Fruit fly (Drosophila melanogaster) whole organism, embryonic: ENCODE results near the gene Prosbeta2.

Experiments used
- Aef1 ChIP-seq: fragments of 200-800 bp; sonication (Bioruptor generic); IDR thresholded peaks from 3 replicates; pipeline ENCODE4 v1.3.6; 2022; ENCODE audit warnings: missing biosample characterization, missing genetic modification characterization
- BtbVII ChIP-seq: fragments of 200-800 bp; sonication (Bioruptor generic); optimal IDR thresholded peaks from 3 replicates; lab custom pipeline; 2017; ENCODE audit warnings: missing biosample characterization, mild to moderate bottlenecking, missing genetic modification characterization
- CG11247 ChIP-seq: fragments of 200-800 bp; sonication (Bioruptor generic); IDR thresholded peaks from 2 replicates; pipeline ENCODE4 v1.3.6; 2022; ENCODE audit warnings: missing biosample characterization, missing genetic modification characterization
- CG11696 ChIP-seq: fragments of 200-800 bp; sonication (Bioruptor generic); IDR thresholded peaks from 2 replicates; pipeline ENCODE4 v1.3.6; 2022; ENCODE audit warnings: missing biosample characterization, missing genetic modification characterization
- CG11723 ChIP-seq: fragments of 200-800 bp; sonication (Bioruptor generic); optimal IDR thresholded peaks from 2 replicates; lab custom pipeline; 2017; ENCODE audit warnings: missing biosample characterization, mild to moderate bottlenecking, missing genetic modification characterization
- CG12071 ChIP-seq: fragments of 200-800 bp; sonication (Bioruptor generic); optimal IDR thresholded peaks from 3 replicates; lab custom pipeline; 2018; ENCODE audit warnings: missing biosample characterization, mild to moderate bottlenecking, missing genetic modification characterization
- CG12659 ChIP-seq: fragments of 200-800 bp; sonication (Bioruptor generic); optimal IDR thresholded peaks from 3 replicates; lab custom pipeline; 2017; ENCODE audit warnings: mild to moderate bottlenecking, missing biosample characterization, missing genetic modification reagents, missing genetic modification characterization
- CG15514 ChIP-seq: fragments of 200-800 bp; sonication (Bioruptor generic); optimal IDR thresholded peaks from 3 replicates; lab custom pipeline; 2017; ENCODE audit warnings: missing biosample characterization, missing genetic modification characterization, mild to moderate bottlenecking, moderate library complexity, missing genetic modification reagents
- CG16813 ChIP-seq: fragments of 200-800 bp; sonication (Bioruptor generic); IDR thresholded peaks from 3 replicates; pipeline ENCODE4 v1.3.6; 2022; ENCODE audit warnings: missing biosample characterization, missing genetic modification characterization; ENCODE audit not compliant: partially characterized antibody
- CG17612 ChIP-seq: fragments of 200-800 bp; sonication (Bioruptor generic); IDR thresholded peaks from 2 replicates; pipeline ENCODE4 v1.3.6; 2022; ENCODE audit warnings: missing biosample characterization, missing genetic modification characterization
- CG30431 ChIP-seq: fragments of 200-800 bp; sonication (Bioruptor generic); optimal IDR thresholded peaks from 2 replicates; lab custom pipeline; 2017; ENCODE audit warnings: missing biosample characterization, missing genetic modification characterization
- CG32772 ChIP-seq: fragments of 200-800 bp; sonication (Bioruptor generic); IDR thresholded peaks from 2 replicates; pipeline ENCODE4 v1.3.6; 2022; ENCODE audit warnings: missing biosample characterization, missing genetic modification characterization
- CG33213 ChIP-seq: fragments of 200-800 bp; sonication (Bioruptor generic); optimal IDR thresholded peaks from 3 replicates; lab custom pipeline; 2016; ENCODE audit warnings: missing biosample characterization, missing genetic modification characterization
- CG7357 ChIP-seq: fragments of 200-800 bp; sonication (Bioruptor generic); IDR thresholded peaks from 3 replicates; pipeline ENCODE4 v1.3.6; 2022; ENCODE audit warnings: missing biosample characterization, missing genetic modification characterization
- CG7963 ChIP-seq: fragments of 200-800 bp; sonication (Bioruptor generic); IDR thresholded peaks from 3 replicates; pipeline ENCODE4 v1.3.6; 2022; ENCODE audit warnings: missing biosample characterization, missing genetic modification characterization; ENCODE audit not compliant: partially characterized antibody
- CG9727 ChIP-seq: fragments of 200-800 bp; sonication (Bioruptor generic); optimal IDR thresholded peaks from 3 replicates; lab custom pipeline; 2017; ENCODE audit warnings: missing biosample characterization, mild to moderate bottlenecking, missing genetic modification characterization
- CHES-1-like ChIP-seq: fragments of 200-800 bp; sonication (Bioruptor generic); optimal IDR thresholded peaks from 2 replicates; lab custom pipeline; 2016; ENCODE audit warnings: missing biosample characterization, missing genetic modification characterization
- Deaf1 ChIP-seq: fragments of 200-800 bp; optimal IDR thresholded peaks from 3 replicates; lab custom pipeline; 2019; ENCODE audit warnings: missing biosample characterization, mild to moderate bottlenecking, missing genetic modification characterization, moderate library complexity
- E2f1 ChIP-seq: fragments of 200-800 bp; sonication (Bioruptor generic); IDR thresholded peaks from 2 replicates; pipeline ENCODE4 v1.3.6; 2022; ENCODE audit warnings: missing biosample characterization, missing genetic modification characterization
- Elba2 ChIP-seq: fragments of 200-800 bp; sonication (Bioruptor generic); optimal IDR thresholded peaks from 3 replicates; lab custom pipeline; 2016; ENCODE audit warnings: missing biosample characterization, missing genetic modification characterization
- Fer1 ChIP-seq: fragments of 200-800 bp; sonication (Bioruptor generic); optimal IDR thresholded peaks from 2 replicates; lab custom pipeline; 2017; ENCODE audit warnings: missing biosample characterization, mild to moderate bottlenecking, missing genetic modification characterization
- H2.0 ChIP-seq: fragments of 200-800 bp; sonication (Bioruptor generic); IDR thresholded peaks from 2 replicates; pipeline ENCODE4 v1.3.6; 2022; ENCODE audit warnings: missing biosample characterization, missing genetic modification characterization
- Hand ChIP-seq: fragments of 200-800 bp; sonication (Bioruptor generic); optimal IDR thresholded peaks from 2 replicates; lab custom pipeline; 2017; ENCODE audit warnings: mild to moderate bottlenecking, missing biosample characterization, missing genetic modification reagents, missing genetic modification characterization
- Mrtf ChIP-seq: fragments of 200-800 bp; sonication (Bioruptor generic); IDR thresholded peaks from 3 replicates; pipeline ENCODE4 v1.3.6; 2022; ENCODE audit warnings: missing biosample characterization, missing genetic modification characterization
- NC2α ChIP-seq: fragments of 200-800 bp; sonication (Bioruptor generic); optimal IDR thresholded peaks from 2 replicates; lab custom pipeline; 2016; ENCODE audit warnings: missing biosample characterization, missing genetic modification characterization
- Pdp1 ChIP-seq, 2 experiments: fragments of 200-800 bp; sonication (Bioruptor generic); optimal IDR thresholded peaks; 3 replicates each; lab custom pipeline; 2016; ENCODE audit warnings: missing biosample characterization in 2 of 2, missing genetic modification characterization in 2 of 2, mild to moderate bottlenecking in 1 of 2, moderate library complexity in 1 of 2
- Sox100B ChIP-seq: fragments of 200-800 bp; sonication (Bioruptor generic); optimal IDR thresholded peaks from 3 replicates; lab custom pipeline; 2018; ENCODE audit warnings: missing biosample characterization, mild to moderate bottlenecking, missing genetic modification characterization
- Usf ChIP-seq: fragments of 200-800 bp; sonication (Bioruptor generic); optimal IDR thresholded peaks from 2 replicates; lab custom pipeline; 2017; ENCODE audit warnings: missing genotype, missing biosample characterization, missing genetic modification characterization
- Vsx1 ChIP-seq: fragments of 200-800 bp; sonication (Bioruptor generic); optimal IDR thresholded peaks from 2 replicates; lab custom pipeline; 2017; ENCODE audit warnings: missing biosample characterization, mild to moderate bottlenecking, missing genetic modification characterization, missing genetic modification reagents
- ac ChIP-seq: fragments of 200-800 bp; sonication (Bioruptor generic); optimal IDR thresholded peaks from 3 replicates; lab custom pipeline; 2017; ENCODE audit warnings: missing biosample characterization, mild to moderate bottlenecking, missing genetic modification characterization
- bab2 ChIP-seq: fragments of 200-800 bp; sonication (Bioruptor generic); optimal IDR thresholded peaks from 2 replicates; lab custom pipeline; 2016; ENCODE audit warnings: missing biosample characterization, missing genetic modification characterization
- da ChIP-seq: fragments of 200-800 bp; sonication (Bioruptor generic); optimal IDR thresholded peaks from 2 replicates; lab custom pipeline; 2016; ENCODE audit warnings: missing biosample characterization, missing genetic modification characterization
- dan ChIP-seq: fragments of 200-800 bp; sonication (Bioruptor generic); IDR thresholded peaks from 2 replicates; pipeline ENCODE4 v1.3.6; 2022; ENCODE audit warnings: missing biosample characterization, missing genetic modification characterization
- dysf ChIP-seq: fragments of 200-800 bp; sonication (Bioruptor generic); IDR thresholded peaks from 3 replicates; pipeline ENCODE4 v1.3.6; 2022; ENCODE audit warnings: missing biosample characterization, missing genetic modification characterization
- fd96Cb ChIP-seq: fragments of 200-800 bp; sonication (Bioruptor generic); optimal IDR thresholded peaks from 2 replicates; lab custom pipeline; 2018; ENCODE audit warnings: missing biosample characterization, mild to moderate bottlenecking, missing genetic modification characterization, moderate library complexity
- gem ChIP-seq: fragments of 200-800 bp; sonication (Bioruptor generic); optimal IDR thresholded peaks from 2 replicates; lab custom pipeline; 2019; ENCODE audit warnings: missing biosample characterization, mild to moderate bottlenecking, missing genetic modification characterization, moderate library complexity
- gsb ChIP-seq: fragments of 200-800 bp; sonication (Bioruptor generic); IDR thresholded peaks from 2 replicates; pipeline ENCODE4 v1.3.6; 2022; ENCODE audit warnings: missing biosample characterization, missing genetic modification characterization
- h ChIP-seq: fragments of >200 bp; optimal IDR thresholded peaks from 2 replicates; lab custom pipeline; 2017
- ind ChIP-seq: fragments of 200-800 bp; sonication (Bioruptor generic); optimal IDR thresholded peaks from 3 replicates; lab custom pipeline; 2016; ENCODE audit warnings: missing biosample characterization, missing genetic modification characterization
- lov ChIP-seq, 2 experiments: fragments of 200-800 bp in 1 of 2; fragments of >200 bp in 1 of 2; sonication (Bioruptor generic) in 1 of 2; IDR thresholded peaks in 1 of 2; optimal IDR thresholded peaks in 1 of 2; 2 replicates in 1 of 2; 3 replicates in 1 of 2; pipeline versions ENCODE4 v1.3.6 to Lab custom; 2017 to 2022; ENCODE audit warnings: missing biosample characterization in 1 of 2, missing genetic modification characterization in 1 of 2
- peb ChIP-seq: fragments of 200-800 bp; sonication (Bioruptor generic); IDR thresholded peaks from 2 replicates; pipeline ENCODE4 v1.3.6; 2022; ENCODE audit warnings: missing biosample characterization, missing genetic modification characterization
- pnt ChIP-seq: fragments of 200-800 bp; sonication (Bioruptor generic); optimal IDR thresholded peaks from 3 replicates; lab custom pipeline; 2016; ENCODE audit warnings: missing biosample characterization, missing genetic modification characterization
- pum ChIP-seq: fragments of 200-800 bp; sonication (Bioruptor generic); optimal IDR thresholded peaks from 2 replicates; lab custom pipeline; 2016; ENCODE audit warnings: missing biosample characterization, missing genetic modification characterization
- repo ChIP-seq: fragments of 200-800 bp; sonication (Bioruptor generic); optimal IDR thresholded peaks from 2 replicates; lab custom pipeline; 2016; ENCODE audit warnings: missing biosample characterization, missing genetic modification characterization
- so ChIP-seq: fragments of 200-800 bp; sonication (Bioruptor generic); IDR thresholded peaks from 3 replicates; pipeline ENCODE4 v1.3.6; 2022; ENCODE audit warnings: missing biosample characterization, missing genetic modification characterization
- tup ChIP-seq: fragments of 200-800 bp; sonication (Bioruptor generic); optimal IDR thresholded peaks from 2 replicates; lab custom pipeline; 2016; ENCODE audit warnings: missing biosample characterization, mild to moderate bottlenecking, missing genetic modification characterization, moderate library complexity
- unpg ChIP-seq: fragments of 200-800 bp; sonication (Bioruptor generic); optimal IDR thresholded peaks from 3 replicates; lab custom pipeline; 2018; ENCODE audit warnings: missing biosample characterization, mild to moderate bottlenecking, missing genetic modification characterization, moderate library complexity
- vnd ChIP-seq: fragments of 200-800 bp; sonication (Bioruptor generic); IDR thresholded peaks from 3 replicates; pipeline ENCODE4 v1.3.6; 2022; ENCODE audit warnings: missing biosample characterization, missing genetic modification characterization; ENCODE audit not compliant: partially characterized antibody
- yki ChIP-seq: fragments of >200 bp; optimal IDR thresholded peaks from 3 replicates; lab custom pipeline; 2018

Gene Prosbeta2

DNA sequence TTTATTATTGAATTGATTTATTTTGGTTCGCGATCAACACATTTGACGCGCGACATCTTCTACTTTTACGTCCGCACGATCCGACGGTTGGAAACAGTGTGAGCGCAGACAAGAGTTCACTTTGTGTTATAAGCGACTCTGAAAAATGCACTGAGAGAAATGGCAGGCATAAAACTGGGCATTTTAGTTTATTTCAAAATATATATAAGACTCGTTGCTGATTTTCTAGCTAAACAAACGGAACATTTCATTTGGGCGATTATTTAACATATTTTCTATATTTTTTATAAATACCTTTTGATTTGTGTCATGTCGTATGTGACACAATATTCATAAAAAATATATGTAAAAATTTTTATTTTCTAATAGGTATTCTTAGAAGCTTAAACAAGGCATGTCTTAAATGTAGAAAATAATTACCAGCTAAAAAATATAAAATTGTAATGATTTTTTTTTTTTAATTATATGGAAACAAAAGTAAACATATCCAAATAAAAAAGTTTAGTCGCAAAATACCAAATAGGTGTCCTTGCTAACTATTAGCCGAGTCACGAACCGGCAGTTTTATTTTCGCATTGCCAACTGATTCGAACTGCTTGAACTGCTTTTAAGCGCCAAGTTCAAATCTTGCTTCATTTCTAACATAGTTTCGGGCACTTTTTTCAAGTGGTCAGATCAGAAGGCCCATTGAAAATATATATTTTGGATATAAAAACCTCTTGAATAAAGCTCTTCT lies 14.4 kb downstream of the Prosbeta2 start, which contains the start of gene Reck (continued):
- no peak for TF ChIP-seq Elba2 (GFP tag; lab: Kevin White, UChicago)
- TF ChIP-seq H2.0 = peak; percentile 59
- peak; percentile 53; the same call in 2 of the 3 replicates for TF ChIP-seq Mrtf (GFP tag; lab: Robert Waterston, UW)
- peak; percentile 90 for TF ChIP-seq gem
- TF ChIP-seq vnd = no peak
- TF ChIP-seq fd96Cb (tag; lab: Kevin White, UChicago) = peak; percentile 88
- TF ChIP-seq pum (GFP tag; lab: Kevin White, UChicago) = peak; percentile 47
- TF ChIP-seq bab2 (GFP tag; lab: Kevin White, UChicago) = peak; percentile 57
- peak; percentile 11 for TF ChIP-seq yki (lab: Kevin White, UChicago)
- TF ChIP-seq CG12659 (GFP tag; lab: Kevin White, UChicago) = peak; percentile 73
- TF ChIP-seq so (GFP tag; lab: Robert Waterston, UW) = no peak; the same call in none of the 3 replicates
- TF ChIP-seq da = no peak
- peak; percentile 60 for TF ChIP-seq Vsx1
- TF ChIP-seq CG7357 (GFP tag; lab: Robert Waterston, UW) = peak; percentile 43; the same call in 1 of the 3 replicates
- peak; percentile 73 for TF ChIP-seq CG11247 (GFP tag; lab: Robert Waterston, UW)
- peak; percentile 91 for TF ChIP-seq unpg (GFP tag; lab: Kevin White, UChicago)
- peak; percentile 6 for TF ChIP-seq repo
- TF ChIP-seq Aef1 (GFP tag; lab: Robert Waterston, UW) = peak; percentile 73
- no peak for TF ChIP-seq CG17612 (GFP tag; lab: Robert Waterston, UW)
- TF ChIP-seq Hand (GFP tag; lab: Kevin White, UChicago) = peak; percentile 42
- peak; percentile 21 for TF ChIP-seq NC2α (GFP tag; lab: Kevin White, UChicago)
- TF ChIP-seq ac (GFP tag; lab: Kevin White, UChicago) = peak; percentile 63
- no peak for TF ChIP-seq Usf (GFP tag; lab: Kevin White, UChicago)
- peak; percentile 89 for TF ChIP-seq Fer1 (GFP tag; lab: Kevin White, UChicago)
- TF ChIP-seq dysf (GFP tag; lab: Robert Waterston, UW) = peak; percentile 79
- peak; percentile 72 for TF ChIP-seq CG12071 (GFP tag; lab: Kevin White, UChicago)
- peak; percentile 87 for TF ChIP-seq CG9727
- TF ChIP-seq dan = no peak
- no peak for TF ChIP-seq h
- no peak for TF ChIP-seq CG7963
- peak; percentile 81 for TF ChIP-seq ind (GFP tag; lab: Kevin White, UChicago)
- TF ChIP-seq CHES-1-like (GFP tag; lab: Kevin White, UChicago) = no peak
- TF ChIP-seq CG11696 (GFP tag; lab: Robert Waterston, UW) = peak; percentile 61
- TF ChIP-seq E2f1 (GFP tag; lab: Robert Waterston, UW) = peak; percentile 81
- peak; percentile 76 for TF ChIP-seq CG15514 (GFP tag; lab: Kevin White, UChicago)
- TF ChIP-seq CG30431 (GFP tag; lab: Kevin White, UChicago) = peak; percentile 71
- no peak for TF ChIP-seq CG16813 (GFP tag; lab: Robert Waterston, UW)
- TF ChIP-seq Sox100B (GFP tag; lab: Kevin White, UChicago) = peak; percentile 84
- TF ChIP-seq tup = peak; percentile 56
- no peak for TF ChIP-seq peb (GFP tag; lab: Robert Waterston, UW)
- peak; percentile 50 for TF ChIP-seq CG11723 (GFP tag; lab: Kevin White, UChicago)
- TF ChIP-seq BtbVII = peak; percentile 85
- peak; percentile 46 to 81 for TF ChIP-seq Pdp1 (GFP tag; optimal IDR thresholded peaks at IDR 0.05; lab: Kevin White, UChicago)
- peak; percentile 48 for TF ChIP-seq CG33213 (GFP tag; lab: Kevin White, UChicago)
- peak; percentile 59 for TF ChIP-seq Deaf1 (tag; lab: Kevin White, UChicago)
- no peak for TF ChIP-seq lov (optimal IDR thresholded peaks at IDR 0.05; lab: Kevin White, UChicago)
- TF ChIP-seq lov (GFP tag; IDR thresholded peaks at IDR 0.05; lab: Robert Waterston, UW) = peak; percentile 85; the same call in 2 of the 3 replicates
- peak; percentile 32 for TF ChIP-seq pnt
- peak; percentile 55 for TF ChIP-seq CG32772 (GFP tag; lab: Robert Waterston, UW)
- peak; percentile 47; the same call in 1 of the 2 replicates for TF ChIP-seq gsb
